Worm (Caenorhabditis elegans): ENCODE results near the gene sru-13.
"Not testable (repeated sequence)": the region's sequence is repeated elsewhere in the genome, so short reads cannot be mapped to it uniquely, and the experiment has no call there.

The sru-13 gene

ce11 chrIV:12478711-12479110 lies 43.7 kb downstream of the sru-13 start, which contains the start of gene igdb-1:
igdb-1 (plus strand) TSS chrIV:12479011.
- not testable (repeated sequence) for TF ChIP-seq egrh-3 (GFP tag; IDR thresholded peaks at IDR 0.05); ccch-3 (GFP tag; optimal IDR thresholded peaks at IDR 0.05); F52B5.7 (tag; optimal IDR thresholded peaks at IDR 0.05)

ce11 chrIV:12476942-12477341 lies 45.5 kb downstream of the sru-13 start, which contains the start of gene T04A11.1:
T04A11.1 (minus strand) TSS chrIV:12477042.
- not testable (repeated sequence) for TF ChIP-seq rpc-1 (optimal IDR thresholded peaks at IDR 0.05); rpc-1 (tag; optimal IDR thresholded peaks at IDR 0.05); Y53G8AR.9 (GFP tag; conservative IDR thresholded peaks at IDR 0.05); ztf-18 (tag; optimal IDR thresholded peaks at IDR 0.05)

Data from whole organism, young adult.